Fruit fly (Drosophila melanogaster) whole organism, larva: ENCODE measurements around the gene eIF4A.
A peak's percentile ranks its signal among the peaks of the same experiment; 100 is the strongest.

Experiments used
- noc ChIP-seq: fragments of 200-800 bp; sonication (Bioruptor generic); optimal IDR thresholded peaks from 3 replicates; lab custom pipeline; 2019; ENCODE audit warnings: missing biosample characterization, mild to moderate bottlenecking, missing genetic modification characterization, moderate library complexity

The eIF4A gene

DNA sequence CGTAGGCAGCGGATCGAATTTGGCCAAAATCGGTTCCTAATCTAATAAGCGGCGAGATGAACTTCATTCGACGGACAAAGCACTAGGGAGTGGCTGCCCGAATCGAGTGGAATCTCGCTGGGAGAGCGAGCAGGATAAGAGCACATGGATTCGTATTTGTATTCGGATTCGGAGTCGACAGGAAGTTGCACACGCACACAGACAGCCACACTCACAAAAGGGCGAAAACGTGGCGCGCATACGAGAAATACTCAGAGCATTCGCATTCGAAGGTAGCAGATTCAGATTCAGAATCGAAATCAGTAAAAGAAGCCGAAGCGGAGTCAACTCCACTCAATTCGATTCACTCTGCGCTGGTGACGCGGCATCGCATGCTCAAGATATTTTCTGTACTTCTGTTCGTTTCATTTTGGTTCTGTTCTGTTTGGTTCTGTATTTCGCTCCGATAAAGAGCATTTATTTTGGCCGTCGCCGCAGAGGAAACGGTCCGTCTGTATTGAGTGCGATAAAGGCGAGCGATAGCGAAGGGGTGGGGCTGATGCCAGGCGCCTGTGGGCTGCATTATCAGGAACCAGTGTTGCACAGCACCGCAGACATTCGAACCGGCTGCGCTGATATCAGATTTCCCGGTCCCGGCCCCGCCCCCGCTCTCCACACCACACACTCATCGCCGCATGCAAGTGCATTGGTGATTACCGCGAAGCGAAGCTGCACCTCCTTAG, 3.1 kb upstream of the eIF4A start:
- TF ChIP-seq noc, result no peak

DNA sequence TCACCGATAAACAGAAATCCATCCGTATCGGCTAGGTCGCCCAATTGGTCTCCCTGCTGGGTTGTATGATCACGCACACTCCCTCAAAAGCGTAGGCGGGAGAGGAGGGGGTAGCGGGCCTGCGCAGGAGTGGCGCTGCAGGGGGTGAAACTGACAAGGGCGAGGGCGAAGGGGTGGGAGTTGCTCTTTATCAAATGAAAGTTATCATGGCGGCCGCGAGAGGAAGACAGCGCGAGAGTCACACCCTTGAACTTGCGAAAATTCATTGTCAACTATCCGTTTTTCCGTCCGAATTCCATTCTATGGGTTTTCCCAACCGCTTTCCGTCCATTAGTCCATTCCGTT, 2.5 kb upstream of the eIF4A start:
- no peak for TF ChIP-seq noc

DNA sequence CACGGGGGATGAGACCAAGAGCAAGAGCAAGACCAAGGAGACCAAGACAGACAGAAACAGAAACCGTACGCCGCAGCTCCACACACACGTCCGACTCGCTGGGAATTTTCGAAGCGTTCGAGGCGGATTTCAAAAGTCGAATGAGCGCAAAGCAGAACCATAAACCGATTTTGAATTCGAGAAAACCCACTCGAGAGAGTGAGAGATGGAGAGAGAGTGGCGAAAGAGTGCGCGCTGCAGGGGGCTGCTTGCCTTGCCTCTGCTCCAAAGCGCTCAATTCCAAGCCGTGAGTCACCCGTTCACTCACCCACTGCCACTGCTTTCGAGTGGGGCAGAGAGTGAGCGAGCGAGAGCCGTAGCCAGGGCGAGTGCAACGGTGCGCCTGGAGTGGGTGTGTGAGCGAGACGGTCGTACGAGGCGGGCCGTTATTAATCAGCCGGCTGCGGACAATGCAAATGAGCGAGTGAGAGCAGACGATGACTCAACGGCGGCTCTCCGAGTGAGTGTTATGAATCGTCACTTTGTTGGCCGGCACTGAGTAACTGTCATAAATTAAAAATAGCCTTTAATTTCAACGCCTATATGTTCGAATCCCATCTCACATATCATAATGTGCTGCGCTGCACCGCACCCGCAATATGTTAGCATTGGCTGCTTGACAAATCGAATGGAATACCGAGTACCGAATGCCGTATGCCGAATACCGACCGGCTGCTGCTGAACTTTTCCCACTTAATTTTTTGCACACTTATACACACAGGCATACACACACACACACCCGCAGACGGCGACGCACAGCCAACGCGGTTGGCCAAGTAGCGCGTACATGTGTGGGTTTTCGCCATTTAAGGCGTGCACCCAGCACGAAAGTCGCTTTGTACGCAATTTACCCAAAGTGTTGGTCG, 1.4 kb upstream of the eIF4A start:
- peak; percentile 47 for TF ChIP-seq noc

DNA sequence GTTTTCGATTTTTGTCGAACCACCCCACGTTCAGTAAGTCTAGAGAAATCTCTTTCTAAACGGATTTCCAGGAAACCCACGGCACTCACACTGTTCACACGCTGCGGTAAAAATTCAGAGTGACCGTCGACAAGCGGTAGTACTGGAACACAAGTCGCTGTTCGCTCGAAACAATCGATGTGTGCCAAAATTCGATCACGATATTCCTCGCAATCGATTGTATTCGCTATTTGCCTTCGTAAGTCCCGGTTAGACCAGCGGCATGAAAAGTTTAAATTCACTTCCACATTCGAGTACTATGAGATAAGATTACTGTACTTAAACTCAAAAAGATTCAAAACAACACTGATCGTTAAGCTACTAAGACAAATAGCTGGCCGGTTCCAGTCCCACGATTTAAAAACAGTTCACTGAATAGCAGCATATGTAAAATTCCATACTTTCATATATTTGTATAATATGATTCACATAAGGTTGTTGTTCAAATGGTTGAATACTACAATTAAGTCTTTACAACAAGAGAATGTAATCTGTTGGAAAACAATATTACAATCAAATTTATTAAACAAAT, 617 bp upstream of the eIF4A start, which contains the start of gene chic:
Gene chic (minus strand): TSS at position 157 of the 571 bp plus-strand sequence.
- TF ChIP-seq noc, result peak; percentile 33

DNA sequence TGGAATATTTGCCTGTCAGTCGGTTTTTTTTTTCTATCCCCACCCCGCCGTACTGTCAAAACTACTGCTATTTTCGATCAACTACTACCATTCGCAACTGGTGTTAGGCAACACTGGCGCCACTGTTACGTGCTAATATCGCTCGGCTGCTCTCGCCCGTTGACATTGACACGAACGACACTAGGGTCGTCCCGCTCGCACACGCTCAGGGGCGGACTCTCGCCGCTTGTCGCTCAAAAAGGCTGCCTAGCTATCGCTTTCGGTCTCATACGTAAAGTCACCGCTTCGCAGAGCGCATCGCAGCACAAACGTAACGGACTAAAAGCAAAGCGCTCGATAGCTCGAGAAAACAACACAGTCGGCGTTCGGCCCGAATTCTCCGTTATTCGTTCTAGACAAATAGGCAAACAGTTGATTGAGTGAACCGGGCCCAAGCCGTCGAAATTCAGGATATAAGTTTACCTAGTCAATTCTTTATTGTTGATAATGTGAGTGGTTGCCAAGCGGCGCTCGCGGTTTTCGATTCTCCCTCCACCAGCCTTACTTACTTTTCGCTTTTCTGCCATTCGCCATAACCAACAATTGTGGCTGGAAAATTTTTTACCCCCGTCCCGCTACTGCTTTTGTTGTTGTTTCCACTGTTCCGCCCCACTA, 897 bp downstream of the eIF4A start:
- TF ChIP-seq noc, result peak; percentile 19

DNA sequence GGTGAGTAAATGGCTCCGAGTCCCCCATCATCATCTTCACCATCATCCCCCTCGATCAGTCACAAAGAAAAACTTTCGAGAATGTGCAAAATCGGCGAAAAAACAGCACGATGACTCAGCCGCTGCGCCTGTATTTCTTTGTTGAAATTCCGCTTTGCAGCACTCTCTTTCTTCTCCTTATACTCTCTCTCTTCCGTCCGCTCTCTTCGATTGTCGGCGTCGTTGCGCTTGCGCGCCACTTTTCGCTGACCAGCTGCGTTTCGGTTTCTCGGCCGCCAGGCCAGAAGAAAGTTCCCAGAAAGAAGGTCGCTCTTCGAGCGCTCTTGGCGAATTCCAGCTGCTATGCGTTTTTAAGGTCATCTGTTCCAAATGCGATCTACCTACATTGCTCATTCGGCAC, 1.7 kb downstream of the eIF4A start:
- no peak for TF ChIP-seq noc

DNA sequence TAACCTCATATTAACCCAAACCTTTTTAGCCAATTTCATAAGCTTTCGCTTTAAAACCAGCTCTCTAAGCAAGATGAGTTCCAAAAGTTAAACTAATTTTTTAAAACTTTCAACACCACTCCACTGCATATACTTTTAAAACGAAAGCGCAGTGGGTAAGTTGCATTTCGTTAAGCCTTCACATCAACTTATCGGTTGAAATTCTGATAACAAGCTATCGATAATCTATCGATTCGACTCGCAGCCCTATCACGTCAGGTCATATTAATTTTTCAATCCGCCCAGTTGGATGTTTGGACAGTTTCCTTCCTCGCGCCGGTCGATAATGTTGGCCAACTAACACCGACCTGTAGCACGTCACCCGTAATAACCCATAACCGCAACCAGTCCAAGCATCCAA, 4.5 kb downstream of the eIF4A start, which contains the start of gene ifc:
Gene ifc (plus strand): TSS at position 255 of the 400 bp plus-strand sequence.
- no peak for TF ChIP-seq noc

DNA sequence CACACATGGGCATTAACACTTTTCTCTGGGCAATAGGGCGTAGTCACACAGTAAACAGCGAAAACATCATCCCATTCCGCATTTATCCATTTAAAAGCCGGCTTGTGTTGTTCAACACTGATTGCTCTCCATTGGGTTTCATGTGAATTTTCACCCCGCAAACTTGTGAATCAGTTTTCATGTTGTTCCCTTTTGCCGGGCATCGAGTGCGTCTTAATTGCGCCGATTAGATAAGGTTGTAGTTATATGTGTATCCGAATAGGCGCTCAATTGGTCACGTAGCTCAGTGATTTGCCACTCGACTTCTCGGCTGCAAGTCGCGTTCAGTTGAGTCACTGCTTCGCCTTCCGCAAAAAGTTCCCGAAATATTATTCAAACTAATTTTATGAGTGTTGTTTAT, 5.4 kb downstream of the eIF4A start:
- no peak for TF ChIP-seq noc

DNA sequence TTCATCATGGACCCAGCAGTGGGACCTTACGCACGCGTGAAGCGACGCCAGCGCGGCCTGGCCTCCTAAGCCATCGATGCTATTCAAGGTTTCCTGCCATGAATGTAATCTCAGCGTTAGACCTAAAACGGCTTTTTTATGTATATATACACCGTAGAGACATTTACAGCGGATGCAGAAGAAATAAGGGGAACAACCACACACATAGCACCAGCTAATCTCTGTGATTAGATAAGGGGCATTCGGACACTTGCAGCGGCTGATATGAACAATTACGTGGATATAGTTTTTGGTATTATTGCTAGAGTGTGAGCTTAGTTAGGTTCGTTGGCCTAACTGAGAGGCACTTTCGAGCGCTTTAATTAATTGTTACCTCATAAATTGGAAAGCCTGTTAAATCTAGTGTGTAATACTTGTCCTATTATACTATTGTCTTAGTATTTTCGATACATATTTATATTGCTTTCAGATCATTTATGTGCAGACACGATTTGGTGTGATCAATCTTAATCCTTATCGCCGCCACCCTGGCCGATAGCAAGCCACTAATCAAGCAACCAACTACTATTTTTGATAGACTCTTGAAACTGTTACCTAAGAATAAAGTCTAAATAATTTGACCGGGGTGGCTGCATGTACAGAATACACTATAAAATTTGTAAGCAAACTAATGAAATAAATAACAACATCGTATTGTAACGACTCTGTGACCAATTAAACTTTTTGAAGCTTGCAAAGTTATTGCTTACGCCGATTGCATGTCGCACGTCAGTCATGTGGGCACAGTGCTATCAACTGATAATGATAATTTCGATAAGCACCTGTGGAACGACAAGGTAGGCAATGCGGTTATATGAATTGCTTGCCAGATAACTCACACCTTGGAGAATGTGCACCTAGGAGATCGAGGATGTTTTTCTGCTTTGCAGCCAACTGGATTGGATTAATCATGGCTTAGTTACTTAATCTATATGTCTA, 6.8 kb downstream of the eIF4A start:
- TF ChIP-seq noc, result no peak

DNA sequence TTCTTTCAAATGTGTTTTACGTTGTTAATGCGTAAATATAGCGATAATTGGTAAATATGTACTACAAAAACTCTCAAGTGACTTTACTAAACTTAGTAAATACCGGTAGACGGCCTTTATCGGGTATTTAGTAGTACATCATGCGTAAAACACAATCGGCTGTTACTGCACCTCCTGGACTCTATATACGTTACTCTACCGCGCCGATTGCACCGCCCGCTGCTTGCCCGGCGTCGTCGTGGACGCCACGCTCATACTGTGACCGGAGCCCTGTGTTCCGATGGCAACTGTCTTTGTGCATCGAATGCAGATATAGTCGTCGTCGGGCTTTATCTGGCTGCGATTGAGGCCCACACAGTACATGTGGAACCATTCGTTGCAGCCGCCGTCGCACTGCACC, 8.9 kb downstream of the eIF4A start:
- TF ChIP-seq noc, result no peak

DNA sequence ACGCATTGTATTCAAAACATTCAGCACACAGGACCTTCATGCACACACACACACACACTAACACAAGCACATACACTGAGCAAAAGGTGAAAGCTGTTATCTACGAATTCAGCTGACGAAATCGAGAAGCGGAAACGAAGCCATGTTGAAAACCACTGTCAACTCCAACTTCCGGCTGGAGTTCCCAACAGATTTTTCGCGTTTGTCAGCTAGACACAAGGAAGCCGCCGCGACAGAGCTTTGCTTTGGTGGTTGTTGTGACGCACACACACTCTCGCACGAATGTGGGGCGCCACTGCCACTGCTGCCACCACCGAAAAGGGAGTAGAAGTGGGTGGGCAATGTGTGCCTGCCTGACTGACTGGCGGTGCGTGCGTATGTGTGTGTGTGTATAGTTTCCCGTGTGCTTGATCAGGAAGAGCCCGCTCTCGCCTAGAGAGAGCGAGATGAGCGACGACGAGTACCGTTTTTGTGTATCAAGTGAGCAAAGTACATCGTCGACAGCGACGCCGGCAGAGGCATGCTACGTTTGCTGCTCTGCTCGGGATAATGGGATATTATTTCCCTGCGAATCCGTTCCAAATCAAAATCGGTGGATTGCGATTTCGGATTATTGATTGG, 16.2 kb downstream of the eIF4A start:
- no peak for TF ChIP-seq noc

DNA sequence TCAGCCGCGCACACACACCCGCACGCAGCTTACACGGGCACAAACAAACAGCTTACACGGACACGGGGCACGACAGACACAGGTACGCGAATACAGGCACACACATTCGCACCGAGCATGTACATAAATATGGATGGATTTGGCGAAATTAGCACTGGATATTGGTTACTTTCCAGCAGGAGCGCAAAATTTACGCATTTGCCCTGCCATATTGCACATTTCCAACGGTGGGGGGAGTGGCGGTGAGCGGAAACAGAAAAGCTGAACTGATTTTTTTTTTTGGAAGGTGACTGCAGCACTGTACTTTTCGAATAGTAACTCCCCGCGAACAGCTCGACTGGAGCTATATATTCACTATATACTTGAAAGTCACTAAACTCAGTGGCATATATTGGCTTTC, 16.8 kb downstream of the eIF4A start:
- TF ChIP-seq noc, result no peak

DNA sequence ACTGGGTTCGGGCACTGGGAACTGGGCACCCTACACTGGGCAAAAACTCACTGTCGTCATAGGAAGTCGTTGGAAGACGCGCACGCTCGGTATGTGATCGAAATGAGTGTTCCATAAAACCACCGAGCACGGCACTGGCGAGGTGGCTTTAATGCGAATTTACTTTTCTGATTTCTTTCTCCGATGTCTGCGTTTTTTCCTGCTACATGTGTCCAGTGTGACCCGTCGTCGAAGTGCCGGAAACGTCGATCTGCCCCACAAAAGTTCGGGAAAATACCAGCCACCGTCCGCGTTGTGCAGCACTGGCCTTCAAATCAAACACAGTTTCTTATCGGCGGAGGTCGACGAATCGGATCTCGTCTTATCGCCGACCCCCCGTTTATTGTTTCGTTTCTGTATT, 17.7 kb downstream of the eIF4A start, which contains the start of gene Kdm5:
Gene Kdm5 (minus strand): TSS at position 255 of the 400 bp plus-strand sequence.
- TF ChIP-seq noc, result peak; percentile 69

DNA sequence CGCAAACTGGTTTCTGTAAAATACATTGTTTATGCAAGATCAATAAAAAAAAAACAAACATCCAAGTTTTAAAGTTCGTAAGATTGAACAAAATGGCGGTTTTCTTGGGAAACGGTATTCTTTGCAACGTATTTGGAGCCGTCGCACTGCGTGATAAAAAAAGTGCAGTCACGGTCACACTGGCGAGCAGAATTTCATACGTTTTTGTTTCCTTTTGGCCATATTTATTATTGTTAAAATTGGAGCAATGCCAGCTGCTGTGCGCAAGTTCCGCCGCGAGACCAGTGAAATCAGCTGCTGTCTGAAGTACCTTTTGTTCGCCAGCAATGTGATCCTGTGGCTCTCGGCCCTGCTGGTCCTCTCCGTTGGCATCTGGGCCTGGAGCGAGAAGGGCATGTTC, 18.5 kb downstream of the eIF4A start, which contains the start of gene Tsp26A:
Gene Tsp26A (plus strand): TSS at position 164 of the 400 bp plus-strand sequence.
- no peak for TF ChIP-seq noc
